Fruit fly (Drosophila melanogaster) whole organism, embryonic: ENCODE measurements around the gene CG15449.

Source experiments
- Asciz ChIP-seq: fragments of 200-800 bp; sonication (Bioruptor generic); optimal IDR thresholded peaks from 2 replicates; lab custom pipeline; 2017; ENCODE audit warnings: missing biosample characterization, mild to moderate bottlenecking, missing genetic modification characterization, missing genetic modification reagents
- CG10321 ChIP-seq: fragments of 200-800 bp; sonication (Bioruptor generic); IDR thresholded peaks from 2 replicates; pipeline ENCODE4 v1.3.6; 2022; ENCODE audit warnings: missing biosample characterization, missing genetic modification characterization
- CG10431 ChIP-seq: fragments of 200-800 bp; sonication (Bioruptor generic); optimal IDR thresholded peaks from 3 replicates; lab custom pipeline; 2018; ENCODE audit warnings: missing biosample characterization, mild to moderate bottlenecking, missing genetic modification characterization
- CG10979 ChIP-seq: fragments of 200-800 bp; sonication (Bioruptor generic); optimal IDR thresholded peaks from 2 replicates; lab custom pipeline; 2018; ENCODE audit warnings: missing biosample characterization, mild to moderate bottlenecking, missing genetic modification characterization, moderate library complexity
- CG11696 ChIP-seq: fragments of 200-800 bp; sonication (Bioruptor generic); IDR thresholded peaks from 2 replicates; pipeline ENCODE4 v1.3.6; 2022; ENCODE audit warnings: missing biosample characterization, missing genetic modification characterization
- CG13424 ChIP-seq: fragments of 200-800 bp; sonication (Bioruptor generic); optimal IDR thresholded peaks from 2 replicates; lab custom pipeline; 2019; ENCODE audit warnings: missing biosample characterization, mild to moderate bottlenecking, missing genetic modification characterization, moderate library complexity
- CG1529 ChIP-seq: fragments of 200-800 bp; sonication (Bioruptor generic); optimal IDR thresholded peaks from 3 replicates; lab custom pipeline; 2018; ENCODE audit warnings: missing biosample characterization, missing genetic modification characterization
- CG17612 ChIP-seq: fragments of 200-800 bp; sonication (Bioruptor generic); IDR thresholded peaks from 2 replicates; pipeline ENCODE4 v1.3.6; 2022; ENCODE audit warnings: missing biosample characterization, missing genetic modification characterization
- CG18262 ChIP-seq: fragments of 200-800 bp; optimal IDR thresholded peaks from 3 replicates; lab custom pipeline; 2019; ENCODE audit warnings: missing biosample characterization, mild to moderate bottlenecking, missing genetic modification characterization, moderate library complexity
- CG2712 ChIP-seq: fragments of 200-800 bp; optimal IDR thresholded peaks from 3 replicates; lab custom pipeline; 2019; ENCODE audit warnings: missing biosample characterization, mild to moderate bottlenecking, missing genetic modification characterization, moderate library complexity
- CG34422 ChIP-seq: fragments of 200-800 bp; sonication (Bioruptor generic); IDR thresholded peaks from 3 replicates; pipeline ENCODE4 v1.3.6; 2022; ENCODE audit warnings: missing biosample characterization, missing genetic modification characterization
- CG43689 ChIP-seq: fragments of 200-800 bp; sonication (Bioruptor generic); IDR thresholded peaks from 2 replicates; pipeline ENCODE4 v1.3.6; 2022; ENCODE audit warnings: missing biosample characterization, missing genetic modification characterization
- CG5180 ChIP-seq: fragments of 200-800 bp; sonication (Bioruptor generic); optimal IDR thresholded peaks from 3 replicates; lab custom pipeline; 2017; ENCODE audit warnings: missing biosample characterization, missing genetic modification characterization, mild to moderate bottlenecking, moderate library complexity, missing genetic modification reagents
- CG5953 ChIP-seq: fragments of 200-800 bp; sonication (Bioruptor generic); IDR thresholded peaks from 2 replicates; pipeline ENCODE4 v1.3.6; 2022; ENCODE audit warnings: missing biosample characterization, missing genetic modification characterization
- CG6654 ChIP-seq: fragments of 200-800 bp; sonication (Bioruptor generic); optimal IDR thresholded peaks from 2 replicates; lab custom pipeline; 2017; ENCODE audit warnings: missing biosample characterization, mild to moderate bottlenecking, missing genetic modification characterization
- CG7372 ChIP-seq: fragments of 200-800 bp; sonication (Bioruptor generic); IDR thresholded peaks from 2 replicates; pipeline ENCODE4 v1.3.6; 2022; ENCODE audit warnings: missing biosample characterization, missing genetic modification characterization
- CkIIα-i1 ChIP-seq: fragments of 200-800 bp; sonication (Bioruptor generic); IDR thresholded peaks from 2 replicates; pipeline ENCODE4 v1.3.6; 2022; ENCODE audit warnings: missing biosample characterization, missing genetic modification characterization
- Eip74EF ChIP-seq, 2 experiments: fragments of 200-800 bp in 1 of 2; fragments of >200 bp in 1 of 2; sonication (Bioruptor generic) in 1 of 2; optimal IDR thresholded peaks; 2 replicates each; lab custom pipeline; 2017 to 2019; ENCODE audit warnings: missing biosample characterization in 2 of 2, missing genetic modification characterization in 2 of 2, mild to moderate bottlenecking in 1 of 2, moderate library complexity in 1 of 2
- GATAe ChIP-seq: fragments of 200-800 bp; sonication (Bioruptor generic); conservative IDR thresholded peaks from 2 replicates; pipeline ENCODE4 v1.3.6; 2022; ENCODE audit warnings: missing biosample characterization, missing genetic modification characterization
- Hand ChIP-seq: fragments of 200-800 bp; sonication (Bioruptor generic); optimal IDR thresholded peaks from 2 replicates; lab custom pipeline; 2017; ENCODE audit warnings: mild to moderate bottlenecking, missing biosample characterization, missing genetic modification reagents, missing genetic modification characterization
- Med ChIP-seq: fragments of 200-800 bp; sonication (Bioruptor generic); peaks from one replicate; lab custom pipeline; 2016; ENCODE audit warnings: missing biosample characterization, missing genetic modification characterization, mild to moderate bottlenecking, inconsistent platforms, moderate library complexity
- Meics ChIP-seq: fragments of 200-800 bp; sonication (Bioruptor generic); optimal IDR thresholded peaks from 2 replicates; lab custom pipeline; 2017; ENCODE audit warnings: missing biosample characterization, mild to moderate bottlenecking, missing genetic modification characterization
- Mes4 ChIP-seq: fragments of 200-800 bp; sonication (Bioruptor generic); optimal IDR thresholded peaks from 2 replicates; lab custom pipeline; 2016; ENCODE audit warnings: missing biosample characterization, missing genetic modification characterization
- Mrtf ChIP-seq: fragments of 200-800 bp; sonication (Bioruptor generic); IDR thresholded peaks from 3 replicates; pipeline ENCODE4 v1.3.6; 2022; ENCODE audit warnings: missing biosample characterization, missing genetic modification characterization
- Ptx1 ChIP-seq: fragments of 200-800 bp; sonication (Bioruptor generic); IDR thresholded peaks from 2 replicates; pipeline ENCODE4 v1.3.6; 2022; ENCODE audit warnings: missing biosample characterization, missing genetic modification characterization
- Sox102F ChIP-seq: fragments of 200-800 bp; sonication (Bioruptor generic); optimal IDR thresholded peaks from 2 replicates; lab custom pipeline; 2018; ENCODE audit warnings: missing biosample characterization, mild to moderate bottlenecking, missing genetic modification characterization, moderate library complexity
- az2 ChIP-seq: fragments of 200-800 bp; sonication (Bioruptor generic); optimal IDR thresholded peaks from 3 replicates; lab custom pipeline; 2016; ENCODE audit warnings: missing biosample characterization, missing genetic modification characterization
- chinmo ChIP-seq: fragments of 200-800 bp; sonication (Bioruptor generic); IDR thresholded peaks from 4 replicates; pipeline ENCODE4 v1.3.6; 2022; ENCODE audit warnings: missing biosample characterization, missing genetic modification characterization; ENCODE audit not compliant: partially characterized antibody
- chn ChIP-seq: fragments of 200-800 bp; sonication (Bioruptor generic); optimal IDR thresholded peaks from 2 replicates; lab custom pipeline; 2016; ENCODE audit warnings: missing biosample characterization, missing genetic modification characterization
- danr ChIP-seq: fragments of 200-800 bp; sonication (Bioruptor generic); IDR thresholded peaks from 2 replicates; pipeline ENCODE4 v1.3.6; 2022; ENCODE audit warnings: missing biosample characterization, missing genetic modification characterization
- dimm ChIP-seq: fragments of 200-800 bp; sonication (Bioruptor generic); IDR thresholded peaks from 2 replicates; pipeline ENCODE4 v1.3.6; 2022; ENCODE audit warnings: missing biosample characterization, missing genetic modification characterization
- fd96Cb ChIP-seq: fragments of 200-800 bp; sonication (Bioruptor generic); optimal IDR thresholded peaks from 2 replicates; lab custom pipeline; 2018; ENCODE audit warnings: missing biosample characterization, mild to moderate bottlenecking, missing genetic modification characterization, moderate library complexity
- gem ChIP-seq: fragments of 200-800 bp; sonication (Bioruptor generic); optimal IDR thresholded peaks from 2 replicates; lab custom pipeline; 2019; ENCODE audit warnings: missing biosample characterization, mild to moderate bottlenecking, missing genetic modification characterization, moderate library complexity
- gsb ChIP-seq: fragments of 200-800 bp; sonication (Bioruptor generic); IDR thresholded peaks from 2 replicates; pipeline ENCODE4 v1.3.6; 2022; ENCODE audit warnings: missing biosample characterization, missing genetic modification characterization
- h ChIP-seq: fragments of >200 bp; optimal IDR thresholded peaks from 2 replicates; lab custom pipeline; 2017
- her ChIP-seq: fragments of 200-800 bp; sonication (Bioruptor generic); optimal IDR thresholded peaks from 2 replicates; lab custom pipeline; 2016; ENCODE audit warnings: missing biosample characterization, missing genetic modification characterization
- nau ChIP-seq: fragments of 200-800 bp; sonication (Bioruptor generic); optimal IDR thresholded peaks from 3 replicates; lab custom pipeline; 2017; ENCODE audit warnings: missing biosample characterization, mild to moderate bottlenecking, missing genetic modification characterization, missing genetic modification reagents
- onecut ChIP-seq: fragments of 200-800 bp; sonication (Bioruptor generic); IDR thresholded peaks from 2 replicates; pipeline ENCODE4 v1.3.6; 2022; ENCODE audit warnings: missing biosample characterization, missing genetic modification characterization
- pita ChIP-seq: fragments of 200-800 bp; sonication (Bioruptor generic); optimal IDR thresholded peaks from 2 replicates; lab custom pipeline; 2017; ENCODE audit warnings: missing biosample characterization, mild to moderate bottlenecking, missing genetic modification characterization
- pzg ChIP-seq: fragments of 200-800 bp; sonication (Bioruptor generic); optimal IDR thresholded peaks from 3 replicates; lab custom pipeline; 2018; ENCODE audit warnings: missing biosample characterization, mild to moderate bottlenecking, missing genetic modification characterization, moderate library complexity
- rib ChIP-seq: fragments of 200-800 bp; sonication (Bioruptor generic); IDR thresholded peaks from 2 replicates; pipeline ENCODE4 v1.3.6; 2022; ENCODE audit warnings: missing biosample characterization, missing genetic modification characterization
- run ChIP-seq: fragments of 200-800 bp; sonication (Bioruptor generic); optimal IDR thresholded peaks from 3 replicates; lab custom pipeline; 2018; ENCODE audit warnings: missing biosample characterization, mild to moderate bottlenecking, missing genetic modification characterization
- sob ChIP-seq: fragments of 200-800 bp; sonication (Bioruptor generic); IDR thresholded peaks from 2 replicates; pipeline ENCODE4 v1.3.6; 2022; ENCODE audit warnings: missing biosample characterization, missing genetic modification characterization
- trh ChIP-seq: fragments of 200-800 bp; sonication (Bioruptor generic); optimal IDR thresholded peaks from 2 replicates; lab custom pipeline; 2016; ENCODE audit warnings: missing biosample characterization, missing genetic modification characterization
- unc-4 ChIP-seq: fragments of 200-800 bp; sonication (Bioruptor generic); IDR thresholded peaks from 2 replicates; pipeline ENCODE4 v1.3.6; 2022; ENCODE audit warnings: missing biosample characterization, missing genetic modification characterization; ENCODE audit not compliant: partially characterized antibody
- vfl ChIP-seq: fragments of 200-800 bp; sonication (Bioruptor generic); optimal IDR thresholded peaks from 2 replicates; lab custom pipeline; 2016; ENCODE audit warnings: missing biosample characterization, missing genetic modification characterization
- wek ChIP-seq: fragments of 200-800 bp; sonication (Bioruptor generic); optimal IDR thresholded peaks from 3 replicates; lab custom pipeline; 2018; ENCODE audit warnings: missing biosample characterization, mild to moderate bottlenecking, missing genetic modification characterization, moderate library complexity
- z ChIP-seq: fragments of 200-800 bp; sonication (Bioruptor generic); IDR thresholded peaks from 3 replicates; pipeline ENCODE4 v1.3.6; 2022; ENCODE audit warnings: missing biosample characterization, missing genetic modification characterization
- zf30C ChIP-seq: fragments of 200-800 bp; sonication (Bioruptor generic); optimal IDR thresholded peaks from 3 replicates; lab custom pipeline; 2018; ENCODE audit warnings: missing biosample characterization, mild to moderate bottlenecking, missing genetic modification characterization
- zfh2 ChIP-seq: fragments of 200-800 bp; sonication (Bioruptor generic); optimal IDR thresholded peaks from 2 replicates; lab custom pipeline; 2016; ENCODE audit warnings: missing biosample characterization, missing genetic modification characterization

The CG15449 gene

dm6 chrX:21053099-21053715 lies 12.8 kb upstream of the CG15449 start (continued):
- TF ChIP-seq gsb (GFP tag; lab: Robert Waterston, UW) (peak; percentile 44; the same call in 1 of the 2 replicates), CG10431 (peak; percentile 80), CG18262 (tag; lab: Kevin White, UChicago) (peak; percentile 46), Mes4 (peak; percentile 81), Meics (peak; percentile 86), CG43689 (GFP tag; lab: Robert Waterston, UW) (peak; percentile 30; the same call in 1 of the 2 replicates), CG1529 (peak; percentile 41), rib (GFP tag; lab: Robert Waterston, UW) (peak; percentile 61), CG10321 (0 out of 2 replicates have a peak, but pooled peaks have one; percentile 26), chinmo (GFP tag; lab: Robert Waterston, UW) (0 out of 4 replicates have a peak, but pooled peaks have one; percentile 59), dimm (GFP tag; lab: Robert Waterston, UW) (no peak), CkIIα-i1 (GFP tag; lab: Robert Waterston, UW) (no peak), chn (GFP tag; lab: Kevin White, UChicago) (peak; percentile 38), h (no peak), CG34422 (peak; percentile 78), Med (GFP tag; lab: Kevin White, UChicago) (peak; percentile 97), CG10979 (peak; percentile 48), danr (GFP tag; lab: Robert Waterston, UW) (no peak), az2 (peak; percentile 47), CG13424 (peak; percentile 35), CG5953 (GFP tag; lab: Robert Waterston, UW) (no peak), run (tag; lab: Kevin White, UChicago) (peak; percentile 52), zf30C (GFP tag; lab: Kevin White, UChicago) (peak; percentile 47), CG7372 (GFP tag; lab: Robert Waterston, UW) (peak; percentile 52; the same call in 1 of the 2 replicates), wek (GFP tag; lab: Kevin White, UChicago) (peak; percentile 89), vfl (peak; percentile 47), pzg (peak; percentile 75), her (GFP tag; lab: Kevin White, UChicago) (peak; percentile 90), sob (peak; percentile 75), CG2712 (tag; lab: Kevin White, UChicago) (peak; percentile 58), Sox102F (GFP tag; lab: Kevin White, UChicago) (no peak), Mrtf (GFP tag; lab: Robert Waterston, UW) (peak; percentile 39; the same call in 1 of the 3 replicates), trh (GFP tag; lab: Kevin White, UChicago) (no peak), Hand (GFP tag; lab: Kevin White, UChicago) (peak; percentile 66), nau (peak; percentile 84), unc-4 (peak; percentile 74), GATAe (GFP tag; lab: Robert Waterston, UW) (no peak), gem (tag; lab: Kevin White, UChicago) (peak; percentile 53), CG6654 (GFP tag; lab: Kevin White, UChicago) (peak; percentile 28), onecut (peak; percentile 83), Asciz (GFP tag; lab: Kevin White, UChicago) (peak; percentile 72), CG11696 (GFP tag; lab: Robert Waterston, UW) (peak; percentile 67), pita (GFP tag; lab: Kevin White, UChicago) (no peak), CG17612 (GFP tag; lab: Robert Waterston, UW) (peak; percentile 14; the same call in 1 of the 2 replicates), z (GFP tag; lab: Robert Waterston, UW) (no peak), Ptx1 (peak; percentile 63), Eip74EF (GFP tag; optimal IDR thresholded peaks at IDR 0.05; lab: Kevin White, UChicago) (peak in 1 of 2 experiments; percentile 30), CG5180 (peak; percentile 58), zfh2 (GFP tag; lab: Kevin White, UChicago) (peak; percentile 81), fd96Cb (tag; lab: Kevin White, UChicago) (peak; percentile 43)
